ENCODE assay signal across 1 worm cellular context in the genomic region with DNA sequence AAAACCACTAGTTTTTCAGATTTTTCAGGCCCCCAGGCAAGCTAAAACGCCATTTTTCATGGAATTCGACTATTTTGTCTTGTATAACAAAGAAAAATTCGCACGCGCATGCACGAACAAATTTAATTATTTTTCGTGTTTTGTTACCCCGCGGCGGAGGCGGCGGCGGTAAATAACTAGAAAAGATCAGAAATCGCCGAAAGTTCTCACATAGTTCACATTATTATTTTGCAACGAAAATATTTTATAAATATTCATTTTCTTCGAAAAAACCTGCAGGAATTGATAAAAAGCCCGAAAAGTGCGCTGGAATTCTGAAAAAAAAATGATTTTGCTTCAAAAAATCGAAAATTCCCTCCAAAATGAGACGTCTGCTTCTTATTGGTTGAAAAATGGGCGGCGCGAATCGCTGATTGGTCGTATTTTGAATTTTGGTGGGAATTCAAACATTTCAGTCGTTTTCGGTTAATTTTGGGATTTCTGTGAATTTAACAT.
TF ChIP-seq lines count a peak whose summit lies in the region.

No protein-coding gene starts in this region.

TF ChIP-seq in whole organism, L4 larva, 104 proteins besides CTCF, POLR2A, EP300 and RAD21 (continued from another document):
- TF ChIP-seq tag-97 (GFP tag; IDR thresholded peaks at IDR 0.05; lab: Robert Waterston, UW) (no peak), nhr-28 (tag; optimal IDR thresholded peaks at IDR 0.05; lab: Kevin White, UChicago) (no peak), F49E8.2 (tag; optimal IDR thresholded peaks at IDR 0.05; lab: Kevin White, UChicago; ENCODE audit: borderline replicate concordance) (peak; percentile 49), mdt-29 (GFP tag; IDR thresholded peaks at IDR 0.05; lab: Robert Waterston, UW) (no peak), T26A8.4 (GFP tag; IDR thresholded peaks at IDR 0.05; lab: Robert Waterston, UW) (no peak; the same call in 1 of the 2 replicates), hlh-11 (tag; optimal IDR thresholded peaks at IDR 0.05; lab: Kevin White, UChicago) (no peak)
